Worm (Caenorhabditis elegans) whole organism, early embryonic: ENCODE data around the gene csr-1.

ENCODE experiments used
- ama-1 ChIP-seq: fragments of 150-350 bp; optimal IDR thresholded peaks from 2 replicates; lab custom pipeline; 2014
- ceh-13 ChIP-seq: fragments of 200-800 bp; sonication (Bioruptor generic); optimal IDR thresholded peaks from 2 replicates; lab custom pipeline; 2018; ENCODE audit warnings: mild to moderate bottlenecking, missing genetic modification characterization, missing compliant biosample characterization
- hmg-4 ChIP-seq: fragments of 200-800 bp; sonication (Bioruptor generic); optimal IDR thresholded peaks from 2 replicates; lab custom pipeline; 2018; ENCODE audit warnings: mild to moderate bottlenecking, missing genetic modification characterization, missing compliant biosample characterization
- hnd-1 ChIP-seq: sonication (generic microtip); optimal IDR thresholded peaks from 2 replicates; lab custom pipeline; 2016; ENCODE audit warnings: missing genetic modification characterization, missing compliant biosample characterization
- pes-1 ChIP-seq: fragments of 200-800 bp; sonication (Bioruptor generic); IDR thresholded peaks from 2 replicates; pipeline ENCODE4 v1.3.6; 2022; ENCODE audit warnings: missing genetic modification reagents, missing genetic modification characterization, missing compliant biosample characterization
- sea-1 ChIP-seq: fragments of 200-800 bp; sonication (Bioruptor generic); conservative IDR thresholded peaks from 2 replicates; pipeline ENCODE4 v1.3.6; 2022; ENCODE audit warnings: missing genetic modification characterization, missing compliant biosample characterization
- tbx-11 ChIP-seq: fragments of 200-800 bp; sonication (Bioruptor generic); IDR thresholded peaks from 2 replicates; pipeline ENCODE4 v1.3.6; 2022; ENCODE audit warnings: missing genetic modification characterization, missing compliant biosample characterization

DNA sequence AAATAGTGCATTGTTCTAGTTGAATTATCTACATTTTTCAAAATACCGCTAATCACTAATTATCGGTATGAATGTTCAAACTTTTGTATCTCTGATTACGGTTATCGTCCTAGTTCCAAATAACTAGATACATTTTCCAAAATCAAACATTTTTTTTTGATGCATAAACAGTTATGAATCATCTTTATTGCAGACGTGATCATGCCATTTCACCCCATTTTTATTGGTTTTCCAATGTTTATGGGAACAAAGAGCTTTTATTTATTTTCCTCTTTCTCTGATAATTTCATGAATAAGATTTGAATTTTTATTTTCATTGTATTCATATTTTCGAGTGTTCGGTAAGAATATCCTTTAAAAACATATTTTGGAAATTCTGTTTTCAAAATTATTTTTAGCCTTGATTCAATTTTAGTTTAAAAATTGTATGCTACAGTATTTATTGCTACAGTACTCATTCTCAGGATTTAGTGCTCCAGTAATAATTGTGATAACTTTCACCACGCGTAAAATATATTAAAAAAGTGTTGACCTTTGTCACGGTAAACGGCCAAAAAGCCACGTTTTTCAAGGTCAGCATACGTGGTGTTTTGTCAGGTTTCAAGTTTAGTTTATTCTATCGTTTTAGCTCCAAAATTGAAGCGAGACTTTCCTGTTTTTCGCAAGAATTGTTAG, at the start of gene csr-1:
- no peak for TF ChIP-seq pes-1 (GFP tag; lab: Robert Waterston, UW)
- TF ChIP-seq hnd-1 (tag; lab: Kevin White, UChicago): no peak
- no peak for TF ChIP-seq hmg-4 (GFP tag; lab: Kevin White, UChicago)
- no peak for TF ChIP-seq ama-1 (lab: Kevin White, UChicago)
- no peak for TF ChIP-seq sea-1
- no peak for TF ChIP-seq tbx-11
- no peak for TF ChIP-seq ceh-13 (GFP tag; lab: Kevin White, UChicago)
